Fruit fly (Drosophila melanogaster): Measurements from ENCODE around the gene wapl.

- TF ChIP-seq Pif1B (GFP tag; optimal IDR thresholded peaks at IDR 0.05) (no peak), Ets98B (GFP tag; IDR thresholded peaks at IDR 0.05) (no peak), Pif1A (GFP tag; optimal IDR thresholded peaks at IDR 0.05) (no peak), CG8159 (tag; optimal IDR thresholded peaks at IDR 0.05) (no peak), CG12605 (GFP tag; IDR thresholded peaks at IDR 0.05) (no peak), CG32121 (GFP tag; IDR thresholded peaks at IDR 0.05) (no peak), CG9948 (tag; optimal IDR thresholded peaks at IDR 0.05) (no peak), CG15710 (tag; optimal IDR thresholded peaks at IDR 0.05) (no peak), EcR (GFP tag; optimal IDR thresholded peaks at IDR 0.05) (no peak)
Measured at dm6 chrX:2106367-2106766, 52.4 kb downstream of the wapl start.

All from whole organism, pupa.